Worm (Caenorhabditis elegans): ENCODE measurements around the gene T25B6.6.

Gene T25B6.6

ce11 chrX:9025484-9025883 lies 2.8 kb upstream of the T25B6.6 start:
- peak; percentile 56 for TF ChIP-seq B0261.1 (tag; optimal IDR thresholded peaks at IDR 0.05)
- peak; percentile 29; the same call in 1 of the 2 replicates for TF ChIP-seq D2030.7 (GFP tag; IDR thresholded peaks at IDR 0.05)
- no peak for TF ChIP-seq lsl-1 (GFP tag; optimal IDR thresholded peaks at IDR 0.05)
- TF ChIP-seq cebp-2 (GFP tag; IDR thresholded peaks at IDR 0.05): no peak
- no peak for TF ChIP-seq hmg-20 (GFP tag; IDR thresholded peaks at IDR 0.05)
- TF ChIP-seq hlh-26 (GFP tag; conservative IDR thresholded peaks at IDR 0.05): no peak
- peak; percentile 25 for TF ChIP-seq ztf-18 (tag; optimal IDR thresholded peaks at IDR 0.05)
- TF ChIP-seq ztf-6 (GFP tag; IDR thresholded peaks at IDR 0.05): no peak
- TF ChIP-seq egl-44 (GFP tag; IDR thresholded peaks at IDR 0.05): no peak
- TF ChIP-seq sea-2 (GFP tag; IDR thresholded peaks at IDR 0.05): no peak
- TF ChIP-seq xnd-1 (tag; optimal IDR thresholded peaks at IDR 0.05): no peak
- no peak for TF ChIP-seq F23B12.7 (tag; optimal IDR thresholded peaks at IDR 0.05; ENCODE audit: insufficient read depth)
- no peak for TF ChIP-seq madf-6 (GFP tag; IDR thresholded peaks at IDR 0.05)
- TF ChIP-seq F37B4.10 (GFP tag; IDR thresholded peaks at IDR 0.05): no peak
- TF ChIP-seq rpc-1 (optimal IDR thresholded peaks at IDR 0.05): peak; percentile 63
- peak; percentile 80 for TF ChIP-seq rpc-1 (tag; optimal IDR thresholded peaks at IDR 0.05)
- TF ChIP-seq him-1 (tag; optimal IDR thresholded peaks at IDR 0.05): peak; percentile 7
- no peak for TF ChIP-seq mcd-1 (GFP tag; IDR thresholded peaks at IDR 0.05)
- no peak for TF ChIP-seq zfh-2 (GFP tag; conservative IDR thresholded peaks at IDR 0.05)
- no peak for TF ChIP-seq C17E4.6 (GFP tag; IDR thresholded peaks at IDR 0.05)
- peak; percentile 11 for TF ChIP-seq mes-4 (tag; optimal IDR thresholded peaks at IDR 0.05)
- no peak for TF ChIP-seq lin-54 (GFP tag; optimal IDR thresholded peaks at IDR 0.05)
- TF ChIP-seq nfya-2 (GFP tag; IDR thresholded peaks at IDR 0.05): no peak
- TF ChIP-seq dpff-1 (tag; optimal IDR thresholded peaks at IDR 0.05): no peak
- TF ChIP-seq tbp1 (GFP tag; optimal IDR thresholded peaks at IDR 0.05): peak; percentile 83

ce11 chrX:9024270-9024669 lies 1.6 kb upstream of the T25B6.6 start:
- TF ChIP-seq B0019.2 (GFP tag; conservative IDR thresholded peaks at IDR 0.05) (peak; percentile 38; the same call in 1 of the 2 replicates), F52B5.7 (tag; optimal IDR thresholded peaks at IDR 0.05) (no peak), F49E8.2 (tag; optimal IDR thresholded peaks at IDR 0.05; ENCODE audit: insufficient read depth) (no peak), ceh-27 (GFP tag; optimal IDR thresholded peaks at IDR 0.05) (peak; percentile 19), C06A6.2 (GFP tag; conservative IDR thresholded peaks at IDR 0.05) (no peak), efl-1 (GFP tag; optimal IDR thresholded peaks at IDR 0.05) (peak; percentile 11), snpc-1.3 (tag; optimal IDR thresholded peaks at IDR 0.05; ENCODE audit: insufficient read depth) (peak; percentile 68), nfyb-1 (GFP tag; IDR thresholded peaks at IDR 0.05) (peak; percentile 90), K12H6.12 (tag; optimal IDR thresholded peaks at IDR 0.05) (no peak), ztf-25 (GFP tag; IDR thresholded peaks at IDR 0.05) (peak; percentile 89), egl-18 (GFP tag; IDR thresholded peaks at IDR 0.05) (0 out of 2 replicates have a peak, but pooled peaks have one; percentile 68), lir-1 (GFP tag; conservative IDR thresholded peaks at IDR 0.05) (no peak), B0035.1 (tag; optimal IDR thresholded peaks at IDR 0.05) (peak; percentile 77), ekl-4 (GFP tag; IDR thresholded peaks at IDR 0.05) (peak; percentile 76; the same call in 1 of the 2 replicates), T26A5.8 (tag; optimal IDR thresholded peaks at IDR 0.05) (peak; percentile 76), sea-2 (GFP tag; IDR thresholded peaks at IDR 0.05) (no peak), nhr-90 (tag; optimal IDR thresholded peaks at IDR 0.05) (peak; percentile 88), T07F8.4 (tag; optimal IDR thresholded peaks at IDR 0.05) (peak; percentile 86), Y56A3A.18 (GFP tag; IDR thresholded peaks at IDR 0.05) (peak; percentile 93), nhr-120 (GFP tag; IDR thresholded peaks at IDR 0.05) (no peak), F22D6.2 (tag; optimal IDR thresholded peaks at IDR 0.05) (peak; percentile 31), nhr-27 (tag; optimal IDR thresholded peaks at IDR 0.05) (no peak), ccch-3 (GFP tag; optimal IDR thresholded peaks at IDR 0.05) (peak; percentile 41), sdz-38 (tag; optimal IDR thresholded peaks at IDR 0.05) (peak; percentile 19), akir-1 (GFP tag; optimal IDR thresholded peaks at IDR 0.05) (no peak), ztf-22 (GFP tag; optimal IDR thresholded peaks at IDR 0.05) (no peak), xnd-1 (tag; optimal IDR thresholded peaks at IDR 0.05) (no peak), ztf-6 (GFP tag; IDR thresholded peaks at IDR 0.05) (0 out of 2 replicates have a peak, but pooled peaks have one; percentile 29)
